Fruit fly (Drosophila melanogaster) whole organism, embryonic: ENCODE measurements around the gene glob1.

Experiments used
- Bdp1 ChIP-seq: fragments of 200-800 bp; sonication (Bioruptor generic); optimal IDR thresholded peaks from 3 replicates; lab custom pipeline; 2016; ENCODE audit warnings: missing biosample characterization, missing genetic modification characterization
- CG10267 ChIP-seq: fragments of 200-800 bp; sonication (Bioruptor generic); optimal IDR thresholded peaks from 2 replicates; lab custom pipeline; 2018; ENCODE audit warnings: missing biosample characterization, mild to moderate bottlenecking, missing genetic modification characterization, moderate library complexity
- CG11093 ChIP-seq: fragments of 200-800 bp; sonication (Bioruptor generic); IDR thresholded peaks from 3 replicates; pipeline ENCODE4 v1.3.6; 2022; ENCODE audit warnings: missing biosample characterization, missing genetic modification characterization
- CG12744 ChIP-seq: fragments of 200-800 bp; sonication (Bioruptor generic); optimal IDR thresholded peaks from 2 replicates; lab custom pipeline; 2016; ENCODE audit warnings: missing biosample characterization, missing genetic modification characterization
- CG2712 ChIP-seq: fragments of 200-800 bp; optimal IDR thresholded peaks from 3 replicates; lab custom pipeline; 2019; ENCODE audit warnings: missing biosample characterization, mild to moderate bottlenecking, missing genetic modification characterization, moderate library complexity
- CG7963 ChIP-seq: fragments of 200-800 bp; sonication (Bioruptor generic); IDR thresholded peaks from 3 replicates; pipeline ENCODE4 v1.3.6; 2022; ENCODE audit warnings: missing biosample characterization, missing genetic modification characterization; ENCODE audit not compliant: partially characterized antibody
- CG8281 ChIP-seq: fragments of 200-800 bp; sonication (Bioruptor generic); optimal IDR thresholded peaks from 2 replicates; lab custom pipeline; 2018; ENCODE audit warnings: missing biosample characterization, mild to moderate bottlenecking, missing genetic modification characterization, moderate library complexity
- CG9609 ChIP-seq: fragments of 200-800 bp; sonication (Bioruptor generic); optimal IDR thresholded peaks from 3 replicates; lab custom pipeline; 2016; ENCODE audit warnings: missing biosample characterization, missing genetic modification characterization
- bowl ChIP-seq: fragments of 200-800 bp; sonication (Bioruptor generic); IDR thresholded peaks from 2 replicates; pipeline ENCODE4 v1.3.6; 2022; ENCODE audit warnings: missing biosample characterization, missing genetic modification characterization
- en ChIP-seq: fragments of 200-800 bp; sonication (Bioruptor generic); optimal IDR thresholded peaks from 2 replicates; lab custom pipeline; 2016; ENCODE audit warnings: missing biosample characterization, missing genetic modification characterization
- fru ChIP-seq: fragments of >200 bp; optimal IDR thresholded peaks from 2 replicates; lab custom pipeline; 2017
- grau ChIP-seq: fragments of 200-800 bp; optimal IDR thresholded peaks from 3 replicates; lab custom pipeline; 2019; ENCODE audit warnings: missing biosample characterization, mild to moderate bottlenecking, missing genetic modification characterization, moderate library complexity
- gsb ChIP-seq: fragments of 200-800 bp; sonication (Bioruptor generic); IDR thresholded peaks from 2 replicates; pipeline ENCODE4 v1.3.6; 2022; ENCODE audit warnings: missing biosample characterization, missing genetic modification characterization
- wek ChIP-seq: fragments of 200-800 bp; sonication (Bioruptor generic); optimal IDR thresholded peaks from 3 replicates; lab custom pipeline; 2018; ENCODE audit warnings: missing biosample characterization, mild to moderate bottlenecking, missing genetic modification characterization, moderate library complexity

DNA sequence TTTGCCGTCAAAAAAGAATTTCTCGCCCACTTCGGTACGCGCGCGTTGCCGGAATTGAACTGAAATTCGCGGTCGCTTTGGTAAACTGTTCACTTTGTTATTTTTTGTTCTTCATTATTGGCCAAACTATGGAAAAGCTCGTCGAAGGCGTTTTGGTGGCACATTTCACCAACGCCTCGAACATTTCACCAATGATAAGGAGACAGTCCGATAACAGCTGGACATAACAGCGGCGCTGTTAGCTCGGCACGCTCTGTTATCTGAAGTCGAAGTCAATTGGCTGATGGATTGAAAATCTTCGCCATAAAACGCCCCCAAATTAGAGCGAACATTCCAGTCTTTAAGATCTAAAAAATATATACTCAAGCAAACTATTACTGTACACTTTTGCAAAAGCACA, 8.5 kb downstream of the glob1 start, which contains the start of gene CG14877:
- no peak for TF ChIP-seq CG2712 (tag; lab: Kevin White, UChicago)
- TF ChIP-seq CG7963 (GFP tag; lab: Robert Waterston, UW) = no peak
- no peak for TF ChIP-seq bowl (GFP tag; lab: Robert Waterston, UW)
- no peak for TF ChIP-seq Bdp1
- no peak for TF ChIP-seq gsb
- no peak for TF ChIP-seq wek
- TF ChIP-seq CG10267 = no peak
- TF ChIP-seq en = no peak
- TF ChIP-seq CG9609 = no peak
- no peak for TF ChIP-seq CG11093
- TF ChIP-seq grau = no peak
- no peak for TF ChIP-seq CG12744 (GFP tag; lab: Kevin White, UChicago)
- no peak for TF ChIP-seq CG8281
- no peak for TF ChIP-seq fru (lab: Kevin White, UChicago)
